Worm (Caenorhabditis elegans) whole organism, L3 larva: ENCODE data around the gene F53F8.6.

Source experiments
- ZK546.5 ChIP-seq: sonication (generic microtip); optimal IDR thresholded peaks from 2 replicates; lab custom pipeline; 2017; ENCODE audit warnings: missing biosample characterization, missing genetic modification characterization
- aly-2 ChIP-seq: fragments of 150-350 bp; optimal IDR thresholded peaks from 2 replicates; lab custom pipeline; 2014; ENCODE audit warnings: missing biosample characterization, missing genetic modification characterization
- ama-1 ChIP-seq: fragments of 150-350 bp; optimal IDR thresholded peaks from 2 replicates; lab custom pipeline; 2018
- ceh-28 ChIP-seq: fragments of 150-350 bp; optimal IDR thresholded peaks from 2 replicates; lab custom pipeline; 2014; ENCODE audit warnings: missing biosample characterization, missing genetic modification reagents, missing genetic modification characterization
- ceh-82 ChIP-seq: fragments of 150-350 bp; optimal IDR thresholded peaks from 2 replicates; lab custom pipeline; 2014; ENCODE audit warnings: missing biosample characterization, missing genetic modification characterization
- daf-12 ChIP-seq: fragments of 150-350 bp; optimal IDR thresholded peaks from 2 replicates; lab custom pipeline; 2014; ENCODE audit warnings: missing biosample characterization, missing genetic modification reagents, missing genetic modification characterization
- egl-27 ChIP-seq: sonication (generic microtip); optimal IDR thresholded peaks from 4 replicates; lab custom pipeline; 2017; ENCODE audit warnings: missing biosample characterization, missing genetic modification reagents, missing genetic modification characterization
- elt-3 ChIP-seq, 3 experiments: fragments of 150-350 bp in 1 of 3; sonication (generic microtip) in 2 of 3; optimal IDR thresholded peaks; 2 replicates in 2 of 3; 4 replicates in 1 of 3; lab custom pipeline; 2014 to 2017; ENCODE audit warnings: missing biosample characterization in 3 of 3, missing genetic modification characterization in 3 of 3
- eor-1 ChIP-seq, 2 experiments: fragments of 150-350 bp; optimal IDR thresholded peaks; 2 replicates each; lab custom pipeline; 2014 to 2018; ENCODE audit warnings: missing biosample characterization in 2 of 2, missing genetic modification characterization in 2 of 2
- fos-1 ChIP-seq: fragments of 150-350 bp; optimal IDR thresholded peaks from 2 replicates; lab custom pipeline; 2014; ENCODE audit warnings: missing biosample characterization, missing genetic modification characterization
- hmg-11 ChIP-seq: sonication (generic microtip); optimal IDR thresholded peaks from 2 replicates; lab custom pipeline; 2016; ENCODE audit warnings: missing genetic modification characterization, missing compliant biosample characterization
- jun-1 ChIP-seq: fragments of 150-350 bp; optimal IDR thresholded peaks from 2 replicates; lab custom pipeline; 2014; ENCODE audit warnings: missing biosample characterization, missing genetic modification reagents, missing genetic modification characterization
- lin-15B ChIP-seq: fragments of 150-350 bp; optimal IDR thresholded peaks from 2 replicates; lab custom pipeline; 2014; ENCODE audit warnings: missing biosample characterization, missing genetic modification characterization
- lin-39 ChIP-seq: fragments of 150-350 bp; optimal IDR thresholded peaks from 2 replicates; lab custom pipeline; 2018; ENCODE audit warnings: missing biosample characterization, missing genetic modification reagents, missing genetic modification characterization
- lsy-12 ChIP-seq: sonication (generic microtip); optimal IDR thresholded peaks from 2 replicates; lab custom pipeline; 2016; ENCODE audit warnings: mild to moderate bottlenecking, missing genetic modification characterization, missing compliant biosample characterization
- mdl-1 ChIP-seq: fragments of 150-350 bp; optimal IDR thresholded peaks from 2 replicates; lab custom pipeline; 2014; ENCODE audit warnings: missing biosample characterization, missing genetic modification characterization
- nfya-1 ChIP-seq: sonication (generic microtip); optimal IDR thresholded peaks from 2 replicates; lab custom pipeline; 2017; ENCODE audit warnings: missing genetic modification characterization, mild to moderate bottlenecking, missing compliant biosample characterization, antibody characterized with exemption, moderate library complexity; ENCODE audit not compliant: insufficient read depth
- nhr-11 ChIP-seq: fragments of 150-350 bp; optimal IDR thresholded peaks from 2 replicates; lab custom pipeline; 2014; ENCODE audit warnings: missing biosample characterization, missing genetic modification characterization
- nhr-12 ChIP-seq: fragments of 150-350 bp; optimal IDR thresholded peaks from 2 replicates; lab custom pipeline; 2014; ENCODE audit warnings: missing biosample characterization, missing genetic modification characterization
- nhr-237 ChIP-seq: fragments of 150-350 bp; optimal IDR thresholded peaks from 2 replicates; lab custom pipeline; 2014; ENCODE audit warnings: missing biosample characterization, missing genetic modification characterization
- nhr-28 ChIP-seq: fragments of 150-350 bp; optimal IDR thresholded peaks from 2 replicates; lab custom pipeline; 2014; ENCODE audit warnings: missing biosample characterization, missing genetic modification characterization
- nhr-43 ChIP-seq: sonication (generic microtip); optimal IDR thresholded peaks from 2 replicates; lab custom pipeline; 2016; ENCODE audit warnings: mild to moderate bottlenecking, missing genetic modification characterization, missing compliant biosample characterization; ENCODE audit not compliant: poor library complexity, severe bottlenecking
- nhr-67 ChIP-seq: fragments of 150-350 bp; optimal IDR thresholded peaks from 2 replicates; lab custom pipeline; 2014; ENCODE audit warnings: missing biosample characterization, missing genetic modification characterization
- nhr-76 ChIP-seq: fragments of 150-350 bp; sonication (generic microtip); optimal IDR thresholded peaks from 5 replicates; lab custom pipeline; 2014; ENCODE audit warnings: missing biosample characterization, missing genetic modification characterization
- pha-4 ChIP-seq: fragments of 150-350 bp; optimal IDR thresholded peaks from 2 replicates; lab custom pipeline; 2014; ENCODE audit warnings: missing biosample characterization, missing genetic modification reagents, missing genetic modification characterization
- sea-2 ChIP-seq: fragments of 150-350 bp; sonication (generic microtip); optimal IDR thresholded peaks from 4 replicates; lab custom pipeline; 2014; ENCODE audit warnings: missing biosample characterization, missing genetic modification reagents, missing genetic modification characterization
- skn-1 ChIP-seq: fragments of 150-350 bp; optimal IDR thresholded peaks from 2 replicates; lab custom pipeline; 2014; ENCODE audit warnings: missing biosample characterization, missing genetic modification characterization
- unc-39 ChIP-seq: sonication (generic microtip); optimal IDR thresholded peaks from 4 replicates; lab custom pipeline; 2017; ENCODE audit warnings: missing biosample characterization, missing genetic modification characterization
- unc-62 ChIP-seq: fragments of 150-350 bp; sonication (generic microtip); optimal IDR thresholded peaks from 4 replicates; lab custom pipeline; 2014; ENCODE audit warnings: missing biosample characterization, missing genetic modification reagents, missing genetic modification characterization
- zag-1 ChIP-seq: fragments of 150-350 bp; optimal IDR thresholded peaks from 2 replicates; lab custom pipeline; 2014; ENCODE audit warnings: missing biosample characterization, missing genetic modification characterization
- ztf-11 ChIP-seq: fragments of 150-350 bp; optimal IDR thresholded peaks from 2 replicates; lab custom pipeline; 2014; ENCODE audit warnings: missing biosample characterization, missing genetic modification characterization
- ztf-4 ChIP-seq: fragments of 150-350 bp; optimal IDR thresholded peaks from 2 replicates; lab custom pipeline; 2014; ENCODE audit warnings: missing biosample characterization, missing genetic modification characterization

Gene F53F8.6

ce11 chrV:20739387-20739786 is 35.4 kb downstream of the F53F8.6 start:
- TF ChIP-seq fos-1 (tag; lab: Kevin White, UChicago) (no peak), nfya-1 (peak; percentile 4)

ce11 chrV:20744290-20744837 is 40.3 kb downstream of the F53F8.6 start, which contains the start of gene dnj-25:
dnj-25 (minus strand) TSS chrV:20744346.
- peak; percentile 39 for TF ChIP-seq hmg-11
- TF ChIP-seq ama-1 (lab: Kevin White, UChicago), result peak; percentile 13
- TF ChIP-seq lin-15B (tag; lab: Kevin White, UChicago), result peak; percentile 19
- no peak for TF ChIP-seq zag-1
- peak; percentile 59 for TF ChIP-seq pha-4
- no peak for TF ChIP-seq nhr-28
- TF ChIP-seq nfya-1, result peak; percentile 25
- TF ChIP-seq jun-1 (tag; lab: Kevin White, UChicago), result no peak

ce11 chrV:20745278-20745677 is 41.3 kb downstream of the F53F8.6 start:
- TF ChIP-seq lin-39 (tag; lab: Kevin White, UChicago) (no peak), unc-62 (GFP tag; lab: Kevin White, UChicago) (no peak), ceh-82 (tag; lab: Kevin White, UChicago) (no peak), sea-2 (GFP tag; lab: Kevin White, UChicago) (no peak), nhr-11 (tag; lab: Kevin White, UChicago) (no peak), nhr-43 (tag; lab: Kevin White, UChicago) (no peak), mdl-1 (tag; lab: Kevin White, UChicago) (no peak), nhr-28 (no peak)

- no peak for TF ChIP-seq nhr-237 (tag; lab: Kevin White, UChicago)
- no peak for TF ChIP-seq hmg-11
- no peak for TF ChIP-seq ztf-4 (tag; lab: Kevin White, UChicago)
- no peak for TF ChIP-seq nhr-43 (tag; lab: Kevin White, UChicago)
- TF ChIP-seq egl-27 (tag; lab: Kevin White, UChicago), result no peak
- no peak for TF ChIP-seq unc-62 (GFP tag; lab: Kevin White, UChicago)
- no peak for TF ChIP-seq lsy-12 (tag; lab: Kevin White, UChicago)
- no peak for TF ChIP-seq ceh-28 (tag; lab: Kevin White, UChicago)
- no peak for TF ChIP-seq daf-12
- no peak for TF ChIP-seq elt-3 (tag; optimal IDR thresholded peaks at IDR 0.05; lab: Kevin White, UChicago)
- TF ChIP-seq nhr-11 (tag; lab: Kevin White, UChicago), result no peak
- no peak for TF ChIP-seq nhr-28
- TF ChIP-seq eor-1 (tag; optimal IDR thresholded peaks at IDR 0.05; lab: Kevin White, UChicago), result no peak
- no peak for TF ChIP-seq nfya-1
- TF ChIP-seq skn-1 (tag; lab: Kevin White, UChicago), result no peak
- TF ChIP-seq zag-1, result no peak
These were observed 42.8 kb downstream of the F53F8.6 start for ce11 chrV:20746805-20747204.

ce11 chrV:20747964-20748363 is 43.9 kb downstream of the F53F8.6 start:
- no peak for TF ChIP-seq zag-1
- TF ChIP-seq fos-1 (tag; lab: Kevin White, UChicago), result no peak
- no peak for TF ChIP-seq aly-2 (tag; lab: Kevin White, UChicago)
- TF ChIP-seq ama-1 (lab: Kevin White, UChicago), result no peak
- no peak for TF ChIP-seq ceh-82 (tag; lab: Kevin White, UChicago)
- no peak for TF ChIP-seq nhr-67 (tag; lab: Kevin White, UChicago)
- TF ChIP-seq sea-2 (GFP tag; lab: Kevin White, UChicago), result no peak
- TF ChIP-seq daf-12, result no peak
- TF ChIP-seq unc-39 (tag; lab: Kevin White, UChicago), result no peak
- TF ChIP-seq ceh-28 (tag; lab: Kevin White, UChicago), result no peak
- TF ChIP-seq nhr-237 (tag; lab: Kevin White, UChicago), result no peak

ce11 chrV:20749098-20749497 is 45.1 kb downstream of the F53F8.6 start:
- no peak for TF ChIP-seq nhr-12
- no peak for TF ChIP-seq ztf-4 (tag; lab: Kevin White, UChicago)
- TF ChIP-seq ceh-28 (tag; lab: Kevin White, UChicago), result no peak
- no peak for TF ChIP-seq ZK546.5
- no peak for TF ChIP-seq pha-4
- TF ChIP-seq nfya-1, result no peak
- no peak for TF ChIP-seq hmg-11
- TF ChIP-seq ztf-11 (tag; lab: Kevin White, UChicago), result no peak
- no peak for TF ChIP-seq nhr-76 (tag; lab: Kevin White, UChicago)
- no peak for TF ChIP-seq nhr-67 (tag; lab: Kevin White, UChicago)
- TF ChIP-seq, all 47 proteins: peak for 0
